Fruit fly (Drosophila melanogaster) whole organism, embryonic: Measurements from ENCODE around the gene CG34267.
A peak's percentile ranks its signal among the peaks of the same experiment; 100 is the strongest.

ENCODE experiments used
- Bgb ChIP-seq: fragments of 200-800 bp; sonication (Bioruptor generic); IDR thresholded peaks from 2 replicates; pipeline ENCODE4 v1.3.6; 2022; ENCODE audit warnings: missing biosample characterization, missing genetic modification characterization; ENCODE audit not compliant: partially characterized antibody
- Bteb2 ChIP-seq: fragments of 200-800 bp; sonication (Bioruptor generic); optimal IDR thresholded peaks from 2 replicates; lab custom pipeline; 2016; ENCODE audit warnings: missing biosample characterization, missing genetic modification characterization
- CG10959 ChIP-seq: fragments of 200-800 bp; sonication (Bioruptor generic); IDR thresholded peaks from 2 replicates; pipeline ENCODE4 v1.3.6; 2022; ENCODE audit warnings: missing biosample characterization, missing genetic modification characterization
- CG11093 ChIP-seq: fragments of 200-800 bp; sonication (Bioruptor generic); IDR thresholded peaks from 3 replicates; pipeline ENCODE4 v1.3.6; 2022; ENCODE audit warnings: missing biosample characterization, missing genetic modification characterization
- CG11696 ChIP-seq: fragments of 200-800 bp; sonication (Bioruptor generic); IDR thresholded peaks from 2 replicates; pipeline ENCODE4 v1.3.6; 2022; ENCODE audit warnings: missing biosample characterization, missing genetic modification characterization
- CG13624 ChIP-seq: fragments of 200-800 bp; sonication (Bioruptor generic); optimal IDR thresholded peaks from 2 replicates; lab custom pipeline; 2016; ENCODE audit warnings: missing biosample characterization, missing genetic modification characterization
- CG14965 ChIP-seq: fragments of 200-800 bp; sonication (Bioruptor generic); optimal IDR thresholded peaks from 2 replicates; lab custom pipeline; 2016; ENCODE audit warnings: missing biosample characterization, missing genetic modification characterization, borderline replicate concordance
- CG15011 ChIP-seq: fragments of 200-800 bp; sonication (Bioruptor generic); optimal IDR thresholded peaks from 3 replicates; lab custom pipeline; 2018; ENCODE audit warnings: missing biosample characterization, mild to moderate bottlenecking, missing genetic modification characterization
- CG1647 ChIP-seq: fragments of 200-800 bp; sonication (Bioruptor generic); optimal IDR thresholded peaks from 3 replicates; lab custom pipeline; 2016; ENCODE audit warnings: missing biosample characterization, missing genetic modification characterization
- CG16779 ChIP-seq: fragments of 200-800 bp; sonication (Bioruptor generic); IDR thresholded peaks from 2 replicates; pipeline ENCODE4 v1.3.6; 2022; ENCODE audit warnings: missing biosample characterization, missing genetic modification characterization
- CG2120 ChIP-seq: fragments of 200-800 bp; sonication (Bioruptor generic); optimal IDR thresholded peaks from 3 replicates; lab custom pipeline; 2016; ENCODE audit warnings: missing biosample characterization, missing genetic modification characterization
- CG2712 ChIP-seq: fragments of 200-800 bp; optimal IDR thresholded peaks from 3 replicates; lab custom pipeline; 2019; ENCODE audit warnings: missing biosample characterization, mild to moderate bottlenecking, missing genetic modification characterization, moderate library complexity
- CG3065 ChIP-seq: fragments of 200-800 bp; sonication (Bioruptor generic); optimal IDR thresholded peaks from 2 replicates; lab custom pipeline; 2016; ENCODE audit warnings: missing biosample characterization, missing genetic modification characterization
- CG3163 ChIP-seq: fragments of 200-800 bp; sonication (Bioruptor generic); optimal IDR thresholded peaks from 3 replicates; lab custom pipeline; 2016; ENCODE audit warnings: missing biosample characterization, missing genetic modification characterization
- CG33213 ChIP-seq: fragments of 200-800 bp; sonication (Bioruptor generic); optimal IDR thresholded peaks from 3 replicates; lab custom pipeline; 2016; ENCODE audit warnings: missing biosample characterization, missing genetic modification characterization
- CG33557 ChIP-seq: fragments of 200-800 bp; sonication (Bioruptor generic); optimal IDR thresholded peaks from 2 replicates; lab custom pipeline; 2019; ENCODE audit warnings: missing biosample characterization, mild to moderate bottlenecking, missing genetic modification characterization, moderate library complexity
- CG3407 ChIP-seq: fragments of 200-800 bp; sonication (Bioruptor generic); optimal IDR thresholded peaks from 2 replicates; lab custom pipeline; 2018; ENCODE audit warnings: missing biosample characterization, mild to moderate bottlenecking, missing genetic modification characterization
- CG6272 ChIP-seq: fragments of 200-800 bp; sonication (Bioruptor generic); IDR thresholded peaks from 2 replicates; pipeline ENCODE4 v1.3.6; 2022; ENCODE audit warnings: missing biosample characterization, missing genetic modification characterization
- CG7839 ChIP-seq: fragments of 200-800 bp; sonication (Bioruptor generic); optimal IDR thresholded peaks from 3 replicates; lab custom pipeline; 2018; ENCODE audit warnings: missing biosample characterization, mild to moderate bottlenecking, missing genetic modification characterization, moderate library complexity
- CG9876 ChIP-seq: fragments of 200-800 bp; sonication (Bioruptor generic); optimal IDR thresholded peaks from 2 replicates; lab custom pipeline; 2016; ENCODE audit warnings: missing biosample characterization, missing genetic modification characterization
- CTCF ChIP-seq: fragments of 200-800 bp; sonication (Bioruptor generic); optimal IDR thresholded peaks from 2 replicates; lab custom pipeline; 2017; ENCODE audit warnings: missing biosample characterization, mild to moderate bottlenecking, missing genetic modification characterization, moderate library complexity
- D19B ChIP-seq: fragments of 200-800 bp; sonication (Bioruptor generic); optimal IDR thresholded peaks from 2 replicates; lab custom pipeline; 2017; ENCODE audit warnings: missing biosample characterization, mild to moderate bottlenecking, missing genetic modification characterization
- Gug ChIP-seq: fragments of 200-800 bp; sonication (Bioruptor generic); IDR thresholded peaks from 4 replicates; pipeline ENCODE4 v1.3.6; 2022; ENCODE audit warnings: missing biosample characterization, missing genetic modification characterization
- HLH4C ChIP-seq: fragments of 200-800 bp; sonication (Bioruptor generic); IDR thresholded peaks from 3 replicates; pipeline ENCODE4 v1.3.6; 2022; ENCODE audit warnings: missing biosample characterization, missing genetic modification characterization; ENCODE audit not compliant: partially characterized antibody
- HLH54F ChIP-seq: fragments of 200-800 bp; sonication (Bioruptor generic); optimal IDR thresholded peaks from 3 replicates; lab custom pipeline; 2016; ENCODE audit warnings: missing biosample characterization, missing genetic modification characterization
- Hr51 ChIP-seq, 2 experiments: fragments of 200-800 bp; sonication (Bioruptor generic); optimal IDR thresholded peaks; 2 replicates in 1 of 2; 3 replicates in 1 of 2; lab custom pipeline; 2016 to 2018; ENCODE audit warnings: missing biosample characterization in 2 of 2, missing genetic modification characterization in 2 of 2, mild to moderate bottlenecking in 1 of 2, moderate library complexity in 1 of 2
- Max ChIP-seq: fragments of 200-800 bp; sonication (Bioruptor generic); optimal IDR thresholded peaks from 2 replicates; lab custom pipeline; 2016; ENCODE audit warnings: missing biosample characterization, mild to moderate bottlenecking, missing genetic modification characterization
- NC2α ChIP-seq: fragments of 200-800 bp; sonication (Bioruptor generic); optimal IDR thresholded peaks from 2 replicates; lab custom pipeline; 2016; ENCODE audit warnings: missing biosample characterization, missing genetic modification characterization
- Scr ChIP-seq: fragments of 200-800 bp; sonication (Bioruptor generic); IDR thresholded peaks from 2 replicates; pipeline ENCODE4 v1.3.6; 2022; ENCODE audit warnings: missing biosample characterization, missing genetic modification characterization; ENCODE audit not compliant: partially characterized antibody
- Sry-β ChIP-seq: fragments of 200-800 bp; sonication (Bioruptor generic); optimal IDR thresholded peaks from 2 replicates; lab custom pipeline; 2018; ENCODE audit warnings: missing biosample characterization, mild to moderate bottlenecking, missing genetic modification characterization, moderate library complexity
- Xbp1 ChIP-seq: fragments of 200-800 bp; sonication (Bioruptor generic); optimal IDR thresholded peaks from 3 replicates; lab custom pipeline; 2016; ENCODE audit warnings: missing biosample characterization, mild to moderate bottlenecking, missing genetic modification characterization
- YL-1 ChIP-seq: fragments of 200-800 bp; sonication (Bioruptor generic); optimal IDR thresholded peaks from 3 replicates; lab custom pipeline; 2017; ENCODE audit warnings: missing biosample characterization, mild to moderate bottlenecking, missing genetic modification characterization
- aop ChIP-seq: fragments of 200-800 bp; sonication (Bioruptor generic); IDR thresholded peaks from 2 replicates; pipeline ENCODE4 v1.3.6; 2022; ENCODE audit warnings: missing biosample characterization, missing genetic modification characterization
- cato ChIP-seq: fragments of 200-800 bp; sonication (Bioruptor generic); optimal IDR thresholded peaks from 2 replicates; lab custom pipeline; 2016; ENCODE audit warnings: missing biosample characterization, missing genetic modification characterization, borderline replicate concordance
- cg ChIP-seq: fragments of 200-800 bp; sonication (Bioruptor generic); optimal IDR thresholded peaks from 3 replicates; lab custom pipeline; 2019; ENCODE audit warnings: missing biosample characterization, mild to moderate bottlenecking, missing genetic modification characterization, moderate library complexity
- cwo ChIP-seq: fragments of 200-800 bp; sonication (Bioruptor generic); optimal IDR thresholded peaks from 3 replicates; lab custom pipeline; 2017; ENCODE audit warnings: missing biosample characterization, missing genetic modification characterization, mild to moderate bottlenecking, moderate library complexity, missing genetic modification reagents
- dm ChIP-seq: fragments of 200-800 bp; sonication (Bioruptor generic); optimal IDR thresholded peaks from 3 replicates; lab custom pipeline; 2016; ENCODE audit warnings: missing biosample characterization, missing genetic modification characterization
- gem ChIP-seq: fragments of 200-800 bp; sonication (Bioruptor generic); optimal IDR thresholded peaks from 2 replicates; lab custom pipeline; 2019; ENCODE audit warnings: missing biosample characterization, mild to moderate bottlenecking, missing genetic modification characterization, moderate library complexity
- gro ChIP-seq: fragments of 200-800 bp; sonication (Bioruptor generic); optimal IDR thresholded peaks from 2 replicates; lab custom pipeline; 2016; ENCODE audit warnings: missing biosample characterization, missing genetic modification characterization
- hb ChIP-seq: fragments of 200-800 bp; sonication (Bioruptor generic); IDR thresholded peaks from 3 replicates; pipeline ENCODE4 v1.3.6; 2022; ENCODE audit warnings: missing biosample characterization, missing genetic modification characterization; ENCODE audit not compliant: partially characterized antibody
- lov ChIP-seq, 2 experiments: fragments of 200-800 bp in 1 of 2; fragments of >200 bp in 1 of 2; sonication (Bioruptor generic) in 1 of 2; IDR thresholded peaks in 1 of 2; optimal IDR thresholded peaks in 1 of 2; 2 replicates in 1 of 2; 3 replicates in 1 of 2; pipeline versions ENCODE4 v1.3.6 to Lab custom; 2017 to 2022; ENCODE audit warnings: missing biosample characterization in 1 of 2, missing genetic modification characterization in 1 of 2
- nau ChIP-seq: fragments of 200-800 bp; sonication (Bioruptor generic); optimal IDR thresholded peaks from 3 replicates; lab custom pipeline; 2017; ENCODE audit warnings: missing biosample characterization, mild to moderate bottlenecking, missing genetic modification characterization, missing genetic modification reagents
- peb ChIP-seq: fragments of 200-800 bp; sonication (Bioruptor generic); IDR thresholded peaks from 2 replicates; pipeline ENCODE4 v1.3.6; 2022; ENCODE audit warnings: missing biosample characterization, missing genetic modification characterization
- rib ChIP-seq: fragments of 200-800 bp; sonication (Bioruptor generic); IDR thresholded peaks from 2 replicates; pipeline ENCODE4 v1.3.6; 2022; ENCODE audit warnings: missing biosample characterization, missing genetic modification characterization
- sc ChIP-seq, 3 experiments: fragments of >200 bp in 2 of 3; fragments of 200-800 bp in 1 of 3; sonication (Bioruptor generic) in 1 of 3; optimal IDR thresholded peaks; 2 replicates in 2 of 3; 3 replicates in 1 of 3; lab custom pipeline; 2017; ENCODE audit warnings: mild to moderate bottlenecking in 1 of 3, missing biosample characterization in 1 of 3, missing genetic modification characterization in 1 of 3, missing genetic modification reagents in 1 of 3
- tna ChIP-seq: fragments of 200-800 bp; sonication (Bioruptor generic); IDR thresholded peaks from 2 replicates; pipeline ENCODE4 v1.3.6; 2022; ENCODE audit warnings: missing biosample characterization, missing genetic modification characterization; ENCODE audit not compliant: partially characterized antibody
- trem ChIP-seq: fragments of 200-800 bp; optimal IDR thresholded peaks from 3 replicates; lab custom pipeline; 2019; ENCODE audit warnings: missing biosample characterization, mild to moderate bottlenecking, missing genetic modification characterization, moderate library complexity
- unc-4 ChIP-seq: fragments of 200-800 bp; sonication (Bioruptor generic); IDR thresholded peaks from 2 replicates; pipeline ENCODE4 v1.3.6; 2022; ENCODE audit warnings: missing biosample characterization, missing genetic modification characterization; ENCODE audit not compliant: partially characterized antibody
- zfh2 ChIP-seq: fragments of 200-800 bp; sonication (Bioruptor generic); optimal IDR thresholded peaks from 2 replicates; lab custom pipeline; 2016; ENCODE audit warnings: missing biosample characterization, missing genetic modification characterization

The CG34267 gene

DNA sequence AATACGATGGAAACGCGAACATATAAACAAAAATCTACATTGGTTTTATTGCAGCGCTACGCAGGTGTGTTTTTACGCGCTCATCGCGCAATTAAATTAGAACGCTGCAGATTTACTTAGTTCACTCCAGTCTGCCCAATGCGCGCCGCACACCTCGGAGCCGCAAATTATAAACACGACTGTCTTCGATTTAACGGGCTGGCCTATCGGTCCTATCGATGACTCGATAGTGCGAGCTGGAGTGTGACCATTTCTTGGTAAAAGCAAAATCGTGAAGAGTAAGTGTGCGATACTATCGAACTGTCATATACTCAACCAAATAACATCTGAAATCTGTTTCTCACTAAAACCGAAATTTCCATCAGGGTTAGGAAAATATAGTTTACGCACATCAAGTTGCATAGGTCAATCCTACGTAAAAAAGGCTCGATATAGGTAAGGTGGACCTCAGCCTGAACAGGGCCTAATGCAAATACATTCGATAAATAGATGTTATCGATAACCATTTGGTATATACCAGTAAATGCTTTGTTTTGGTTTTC is 40.3 kb upstream of the CG34267 start, which contains the start of the genes klar and BORCS6 (continued):
- TF ChIP-seq tna (GFP tag; lab: Robert Waterston, UW) = peak; percentile 94
- TF ChIP-seq CTCF (GFP tag; lab: Kevin White, UChicago) = peak; percentile 52
- TF ChIP-seq trem = peak; percentile 81
- TF ChIP-seq CG3065 (GFP tag; lab: Kevin White, UChicago) = peak; percentile 16
- no peak for TF ChIP-seq CG14965 (GFP tag; lab: Kevin White, UChicago)
- no peak for TF ChIP-seq CG11696
- 0 out of 2 replicates have a peak, but pooled peaks have one; percentile 8 for TF ChIP-seq peb
- TF ChIP-seq lov (optimal IDR thresholded peaks at IDR 0.05; lab: Kevin White, UChicago) = no peak
- no peak for TF ChIP-seq lov (GFP tag; IDR thresholded peaks at IDR 0.05; lab: Robert Waterston, UW)
- peak; percentile 8 for TF ChIP-seq Sry-β (GFP tag; lab: Kevin White, UChicago)
- no peak for TF ChIP-seq CG15011 (GFP tag; lab: Kevin White, UChicago)
- TF ChIP-seq CG2120 (GFP tag; lab: Kevin White, UChicago) = peak; percentile 86
- peak; percentile 96 for TF ChIP-seq HLH4C (GFP tag; lab: Robert Waterston, UW)
- peak; percentile 1 for TF ChIP-seq CG33557 (GFP tag; lab: Kevin White, UChicago)
- peak; percentile 50 for TF ChIP-seq CG9876 (GFP tag; lab: Kevin White, UChicago)
- peak; percentile 66 for TF ChIP-seq gem (tag; lab: Kevin White, UChicago)
- TF ChIP-seq CG13624 (GFP tag; lab: Kevin White, UChicago) = peak; percentile 65
- no peak for TF ChIP-seq cg (GFP tag; lab: Kevin White, UChicago)
- no peak for TF ChIP-seq CG3407 (GFP tag; lab: Kevin White, UChicago)
- TF ChIP-seq CG6272 (GFP tag; lab: Robert Waterston, UW) = no peak
- TF ChIP-seq dm (GFP tag; lab: Kevin White, UChicago) = peak; percentile 59
- peak; percentile 42 to 63 for TF ChIP-seq Hr51 (GFP tag; optimal IDR thresholded peaks at IDR 0.05; lab: Kevin White, UChicago)
- TF ChIP-seq rib (GFP tag; lab: Robert Waterston, UW) = 0 out of 2 replicates have a peak, but pooled peaks have one; percentile 26
- TF ChIP-seq sc (optimal IDR thresholded peaks at IDR 0.05; lab: Kevin White, UChicago) = no peak
- no peak for TF ChIP-seq sc (GFP tag; optimal IDR thresholded peaks at IDR 0.05; lab: Kevin White, UChicago)
- peak; percentile 23 for TF ChIP-seq NC2α (GFP tag; lab: Kevin White, UChicago)
- peak; percentile 97 for TF ChIP-seq Scr (GFP tag; lab: Robert Waterston, UW)
- no peak for TF ChIP-seq CG16779 (GFP tag; lab: Robert Waterston, UW)
- TF ChIP-seq CG2712 = peak; percentile 75
- TF ChIP-seq YL-1 = peak; percentile 70
- TF ChIP-seq unc-4 = peak; percentile 98
- peak; percentile 94 for TF ChIP-seq hb (GFP tag; lab: Robert Waterston, UW)
- peak; percentile 77 for TF ChIP-seq Xbp1 (GFP tag; lab: Kevin White, UChicago)
- TF ChIP-seq Bteb2 (GFP tag; lab: Kevin White, UChicago) = peak; percentile 75
- peak; percentile 91 for TF ChIP-seq gro (GFP tag; lab: Kevin White, UChicago)
- no peak for TF ChIP-seq nau (GFP tag; lab: Kevin White, UChicago)
- TF ChIP-seq aop (GFP tag; lab: Robert Waterston, UW) = no peak
- peak; percentile 93 for TF ChIP-seq CG33213 (GFP tag; lab: Kevin White, UChicago)
- TF ChIP-seq CG7839 (tag; lab: Kevin White, UChicago) = peak; percentile 55
- peak; percentile 16 for TF ChIP-seq cwo (GFP tag; lab: Kevin White, UChicago)
- no peak for TF ChIP-seq CG1647 (GFP tag; lab: Kevin White, UChicago)
- no peak for TF ChIP-seq Gug (GFP tag; lab: Robert Waterston, UW)
- peak; percentile 63 for TF ChIP-seq Max
- TF ChIP-seq CG11093 (GFP tag; lab: Robert Waterston, UW) = no peak
- TF ChIP-seq CG3163 (GFP tag; lab: Kevin White, UChicago) = peak; percentile 36
- peak; percentile 97 for TF ChIP-seq Bgb
- TF ChIP-seq zfh2 (GFP tag; lab: Kevin White, UChicago) = peak; percentile 77
- TF ChIP-seq CG10959 (GFP tag; lab: Robert Waterston, UW) = no peak
- no peak for TF ChIP-seq D19B
- TF ChIP-seq cato (GFP tag; lab: Kevin White, UChicago) = no peak
- peak; percentile 75 for TF ChIP-seq HLH54F (GFP tag; lab: Kevin White, UChicago)
